Worm (Caenorhabditis elegans): ENCODE results near the gene mtm-9.

mtm-9 gene

ce11 chrV:3697071-3697470 is 46.3 kb upstream of the mtm-9 start (continued):
- TF ChIP-seq lin-1 (GFP tag; IDR thresholded peaks at IDR 0.05), result peak; percentile 86
- TF ChIP-seq lsy-2 (tag; optimal IDR thresholded peaks at IDR 0.05), result peak in 1 of 2 experiments; percentile 61
- TF ChIP-seq mxl-3 (GFP tag; optimal IDR thresholded peaks at IDR 0.05), result peak; percentile 46
- peak; percentile 73 for TF ChIP-seq nhr-77 (tag; optimal IDR thresholded peaks at IDR 0.05)
- TF ChIP-seq tra-1 (GFP tag; IDR thresholded peaks at IDR 0.05), result peak; percentile 70; the same call in 1 of the 2 replicates
- TF ChIP-seq zfp-3 (GFP tag; conservative IDR thresholded peaks at IDR 0.05), result no peak
- no peak for TF ChIP-seq dmd-9 (GFP tag; IDR thresholded peaks at IDR 0.05)
- TF ChIP-seq mxl-2 (GFP tag; conservative IDR thresholded peaks at IDR 0.05), result no peak
- peak in 1 of 2 experiments; percentile 87 for TF ChIP-seq daf-16 (GFP tag; optimal IDR thresholded peaks at IDR 0.05)
- peak; percentile 95 for TF ChIP-seq daf-16 (tag; optimal IDR thresholded peaks at IDR 0.05)
- peak; percentile 76 for TF ChIP-seq php-3 (GFP tag; IDR thresholded peaks at IDR 0.05)
- no peak for TF ChIP-seq aly-2 (tag; optimal IDR thresholded peaks at IDR 0.05)
- TF ChIP-seq hif-1 (tag; optimal IDR thresholded peaks at IDR 0.05), result peak in 1 of 2 experiments; percentile 36
- TF ChIP-seq unc-62 (GFP tag; optimal IDR thresholded peaks at IDR 0.05 in 1 of 2), result no peak
- TF ChIP-seq unc-62 (tag; optimal IDR thresholded peaks at IDR 0.05), result no peak
- TF ChIP-seq nhr-102 (tag; optimal IDR thresholded peaks at IDR 0.05), result peak; percentile 69
- no peak for TF ChIP-seq attf-4 (tag; optimal IDR thresholded peaks at IDR 0.05)
- TF ChIP-seq nhr-111 (GFP tag; optimal IDR thresholded peaks at IDR 0.05), result no peak
- TF ChIP-seq dmd-8 (GFP tag; IDR thresholded peaks at IDR 0.05), result no peak
- no peak for TF ChIP-seq saeg-2 (GFP tag; IDR thresholded peaks at IDR 0.05)
- TF ChIP-seq dpl-1 (GFP tag; optimal IDR thresholded peaks at IDR 0.05), result no peak
- TF ChIP-seq duxl-1 (tag; optimal IDR thresholded peaks at IDR 0.05; ENCODE audit: poor library complexity), result no peak
- no peak for TF ChIP-seq ZK337.2 (GFP tag; IDR thresholded peaks at IDR 0.05)
- TF ChIP-seq hmg-1.1 (GFP tag; IDR thresholded peaks at IDR 0.05), result no peak
- TF ChIP-seq pha-4 (GFP tag; IDR thresholded peaks at IDR 0.05), result no peak
- TF ChIP-seq pha-4 (tag; optimal IDR thresholded peaks at IDR 0.05), result no peak
- TF ChIP-seq tag-97 (GFP tag; IDR thresholded peaks at IDR 0.05), result no peak
- TF ChIP-seq lim-7 (GFP tag; IDR thresholded peaks at IDR 0.05), result no peak
- no peak for TF ChIP-seq unc-130 (GFP tag; optimal IDR thresholded peaks at IDR 0.05)
- TF ChIP-seq dmd-6 (GFP tag; IDR thresholded peaks at IDR 0.05), result peak; percentile 85
- no peak for TF ChIP-seq lin-15B (tag; optimal IDR thresholded peaks at IDR 0.05)
- TF ChIP-seq ceh-62 (tag; optimal IDR thresholded peaks at IDR 0.05), result no peak
- TF ChIP-seq unc-39 (tag; optimal IDR thresholded peaks at IDR 0.05), result no peak
- no peak for TF ChIP-seq R02D3.7 (tag; optimal IDR thresholded peaks at IDR 0.05)
- no peak for TF ChIP-seq Y48G9A.11 (GFP tag; IDR thresholded peaks at IDR 0.05)
- TF ChIP-seq fos-1 (tag; optimal IDR thresholded peaks at IDR 0.05), result no peak
- TF ChIP-seq T20F7.1 (GFP tag; optimal IDR thresholded peaks at IDR 0.05), result no peak

- TF ChIP-seq Y105C5A.15 (GFP tag; IDR thresholded peaks at IDR 0.05) (no peak), unc-62 (GFP tag; optimal IDR thresholded peaks at IDR 0.05 in 1 of 2) (peak in 1 of 2 experiments; percentile 95), unc-62 (tag; optimal IDR thresholded peaks at IDR 0.05) (no peak), php-3 (GFP tag; IDR thresholded peaks at IDR 0.05) (no peak), aha-1 (tag) (peak; percentile 39), nhr-28 (tag; optimal IDR thresholded peaks at IDR 0.05) (no peak)
Observed at ce11 chrV:3698497-3698896, 44.9 kb upstream of the mtm-9 start.

ce11 chrV:3702998-3703397 is 40.4 kb upstream of the mtm-9 start:
- TF ChIP-seq mes-2 (tag; optimal IDR thresholded peaks at IDR 0.05; ENCODE audit: poor library complexity, severe bottlenecking), result peak; percentile 39
- TF ChIP-seq hmg-1.1 (GFP tag; IDR thresholded peaks at IDR 0.05), result peak; percentile 18; the same call in 1 of the 2 replicates
- TF ChIP-seq lin-39 (tag; optimal IDR thresholded peaks at IDR 0.05), result no peak
- no peak for TF ChIP-seq nhr-237 (tag; optimal IDR thresholded peaks at IDR 0.05)
- no peak for TF ChIP-seq lsy-2 (tag; optimal IDR thresholded peaks at IDR 0.05)
- TF ChIP-seq dve-1 (tag; optimal IDR thresholded peaks at IDR 0.05; ENCODE audit: insufficient read depth), result peak; percentile 9
